Fruit fly (Drosophila melanogaster) whole organism, embryonic: Measurements from ENCODE around the gene Pif1B.
A peak's percentile ranks its signal among the peaks of the same experiment; 100 is the strongest.

Experiments used
- BEAF-32 ChIP-seq: fragments of 200-800 bp; sonication (Bioruptor generic); optimal IDR thresholded peaks from 3 replicates; lab custom pipeline; 2017; ENCODE audit warnings: missing biosample characterization, missing genetic modification characterization, mild to moderate bottlenecking, moderate library complexity, missing genetic modification reagents
- CG1024 ChIP-seq: fragments of 200-800 bp; sonication (Bioruptor generic); IDR thresholded peaks from 2 replicates; pipeline ENCODE4 v1.3.6; 2022; ENCODE audit warnings: missing biosample characterization, missing genetic modification characterization
- CG10979 ChIP-seq: fragments of 200-800 bp; sonication (Bioruptor generic); optimal IDR thresholded peaks from 2 replicates; lab custom pipeline; 2018; ENCODE audit warnings: missing biosample characterization, mild to moderate bottlenecking, missing genetic modification characterization, moderate library complexity
- CG11696 ChIP-seq: fragments of 200-800 bp; sonication (Bioruptor generic); IDR thresholded peaks from 2 replicates; pipeline ENCODE4 v1.3.6; 2022; ENCODE audit warnings: missing biosample characterization, missing genetic modification characterization
- CG1233 ChIP-seq: fragments of 200-800 bp; sonication (Bioruptor generic); optimal IDR thresholded peaks from 4 replicates; lab custom pipeline; 2018; ENCODE audit warnings: missing biosample characterization, mild to moderate bottlenecking, missing genetic modification characterization
- CG13287 ChIP-seq: fragments of 200-800 bp; sonication (Bioruptor generic); IDR thresholded peaks from 2 replicates; pipeline ENCODE4 v1.3.6; 2022; ENCODE audit warnings: missing biosample characterization, missing genetic modification characterization; ENCODE audit not compliant: partially characterized antibody
- CG14860 ChIP-seq: fragments of 200-800 bp; sonication (Bioruptor generic); IDR thresholded peaks from 3 replicates; pipeline ENCODE4 v1.3.6; 2022; ENCODE audit warnings: missing biosample characterization, missing genetic modification characterization; ENCODE audit not compliant: partially characterized antibody
- CG15269 ChIP-seq: fragments of 200-800 bp; sonication (Bioruptor generic); optimal IDR thresholded peaks from 2 replicates; lab custom pipeline; 2018; ENCODE audit warnings: missing biosample characterization, mild to moderate bottlenecking, missing genetic modification characterization, moderate library complexity
- CG16779 ChIP-seq: fragments of 200-800 bp; sonication (Bioruptor generic); IDR thresholded peaks from 2 replicates; pipeline ENCODE4 v1.3.6; 2022; ENCODE audit warnings: missing biosample characterization, missing genetic modification characterization
- CG1792 ChIP-seq: fragments of 200-800 bp; sonication (Bioruptor generic); optimal IDR thresholded peaks from 2 replicates; lab custom pipeline; 2016; ENCODE audit warnings: missing biosample characterization, missing genetic modification characterization
- CG2129 ChIP-seq: fragments of 200-800 bp; sonication (Bioruptor generic); IDR thresholded peaks from 2 replicates; pipeline ENCODE4 v1.3.6; 2022; ENCODE audit warnings: missing biosample characterization, missing genetic modification characterization; ENCODE audit not compliant: partially characterized antibody
- CG2712 ChIP-seq: fragments of 200-800 bp; optimal IDR thresholded peaks from 3 replicates; lab custom pipeline; 2019; ENCODE audit warnings: missing biosample characterization, mild to moderate bottlenecking, missing genetic modification characterization, moderate library complexity
- CG30403 ChIP-seq: fragments of 200-800 bp; sonication (Bioruptor generic); optimal IDR thresholded peaks from 3 replicates; lab custom pipeline; 2016; ENCODE audit warnings: missing biosample characterization, missing genetic modification characterization
- CG31388 ChIP-seq: fragments of 200-800 bp; sonication (Bioruptor generic); optimal IDR thresholded peaks from 2 replicates; lab custom pipeline; 2016; ENCODE audit warnings: missing biosample characterization, missing genetic modification characterization
- CG3281 ChIP-seq: fragments of 200-800 bp; sonication (Bioruptor generic); optimal IDR thresholded peaks from 3 replicates; lab custom pipeline; 2017; ENCODE audit warnings: missing biosample characterization, mild to moderate bottlenecking, missing genetic modification characterization
- CG4424 ChIP-seq: fragments of 200-800 bp; sonication (Bioruptor generic); optimal IDR thresholded peaks from 3 replicates; lab custom pipeline; 2016; ENCODE audit warnings: missing biosample characterization, missing genetic modification characterization
- CG4854 ChIP-seq: fragments of 200-800 bp; sonication (Bioruptor generic); optimal IDR thresholded peaks from 2 replicates; lab custom pipeline; 2016; ENCODE audit warnings: missing biosample characterization, missing genetic modification characterization, inconsistent platforms
- CG6175 ChIP-seq: fragments of 200-800 bp; sonication (Bioruptor generic); IDR thresholded peaks from 3 replicates; pipeline ENCODE4 v1.3.6; 2022; ENCODE audit warnings: missing biosample characterization, missing genetic modification characterization
- CG8359 ChIP-seq: fragments of 200-800 bp; sonication (Bioruptor generic); optimal IDR thresholded peaks from 2 replicates; lab custom pipeline; 2017; ENCODE audit warnings: missing biosample characterization, mild to moderate bottlenecking, missing genetic modification characterization, borderline replicate concordance
- CG8944 ChIP-seq: fragments of 200-800 bp; sonication (Bioruptor generic); optimal IDR thresholded peaks from 3 replicates; lab custom pipeline; 2016; ENCODE audit warnings: missing biosample characterization, missing genetic modification characterization
- CG9797 ChIP-seq: fragments of 200-800 bp; sonication (Bioruptor generic); optimal IDR thresholded peaks from 3 replicates; lab custom pipeline; 2018; ENCODE audit warnings: missing biosample characterization, mild to moderate bottlenecking, missing genetic modification characterization
- CoRest ChIP-seq: fragments of 200-800 bp; sonication (Bioruptor generic); optimal IDR thresholded peaks from 3 replicates; lab custom pipeline; 2018; ENCODE audit warnings: missing biosample characterization, mild to moderate bottlenecking, missing genetic modification characterization, moderate library complexity
- Dip2 ChIP-seq: fragments of 200-800 bp; sonication (Bioruptor generic); IDR thresholded peaks from 2 replicates; pipeline ENCODE4 v1.3.6; 2022; ENCODE audit warnings: missing biosample characterization, missing genetic modification characterization
- Dp ChIP-seq: fragments of 200-800 bp; sonication (Bioruptor generic); optimal IDR thresholded peaks from 2 replicates; lab custom pipeline; 2018; ENCODE audit warnings: missing biosample characterization, mild to moderate bottlenecking, missing genetic modification characterization, moderate library complexity
- GATAe ChIP-seq: fragments of 200-800 bp; sonication (Bioruptor generic); conservative IDR thresholded peaks from 2 replicates; pipeline ENCODE4 v1.3.6; 2022; ENCODE audit warnings: missing biosample characterization, missing genetic modification characterization
- HmgZ ChIP-seq: fragments of 200-800 bp; sonication (Bioruptor generic); optimal IDR thresholded peaks from 2 replicates; lab custom pipeline; 2018; ENCODE audit warnings: missing biosample characterization, mild to moderate bottlenecking, missing genetic modification characterization
- Meics ChIP-seq: fragments of 200-800 bp; sonication (Bioruptor generic); optimal IDR thresholded peaks from 2 replicates; lab custom pipeline; 2017; ENCODE audit warnings: missing biosample characterization, mild to moderate bottlenecking, missing genetic modification characterization
- Mrtf ChIP-seq: fragments of 200-800 bp; sonication (Bioruptor generic); IDR thresholded peaks from 3 replicates; pipeline ENCODE4 v1.3.6; 2022; ENCODE audit warnings: missing biosample characterization, missing genetic modification characterization
- Sox100B ChIP-seq: fragments of 200-800 bp; sonication (Bioruptor generic); optimal IDR thresholded peaks from 3 replicates; lab custom pipeline; 2018; ENCODE audit warnings: missing biosample characterization, mild to moderate bottlenecking, missing genetic modification characterization
- Trl ChIP-seq, 3 experiments: fragments of >200 bp in 2 of 3; fragments of 200-800 bp in 1 of 3; sonication (Bioruptor generic) in 1 of 3; optimal IDR thresholded peaks; 2 replicates in 1 of 3; 3 replicates in 2 of 3; lab custom pipeline; 2016 to 2017; ENCODE audit warnings: missing biosample characterization in 1 of 3, missing genetic modification characterization in 1 of 3
- Xbp1 ChIP-seq: fragments of 200-800 bp; sonication (Bioruptor generic); optimal IDR thresholded peaks from 3 replicates; lab custom pipeline; 2016; ENCODE audit warnings: missing biosample characterization, mild to moderate bottlenecking, missing genetic modification characterization
- ara ChIP-seq: fragments of 200-800 bp; sonication (Bioruptor generic); IDR thresholded peaks from 2 replicates; pipeline ENCODE4 v1.3.6; 2022; ENCODE audit warnings: missing biosample characterization, missing genetic modification characterization
- ato ChIP-seq: fragments of 200-800 bp; sonication (Bioruptor generic); IDR thresholded peaks from 2 replicates; pipeline ENCODE4 v1.3.6; 2022; ENCODE audit warnings: missing biosample characterization, missing genetic modification characterization; ENCODE audit not compliant: partially characterized antibody
- bbx ChIP-seq: fragments of 200-800 bp; sonication (Bioruptor generic); IDR thresholded peaks from 2 replicates; pipeline ENCODE4 v1.3.6; 2022; ENCODE audit warnings: missing biosample characterization, missing genetic modification characterization; ENCODE audit not compliant: partially characterized antibody
- croc ChIP-seq: fragments of 200-800 bp; sonication (Bioruptor generic); conservative IDR thresholded peaks from 3 replicates; pipeline ENCODE4 v1.3.6; 2022; ENCODE audit warnings: missing biosample characterization, missing genetic modification characterization
- cwo ChIP-seq: fragments of 200-800 bp; sonication (Bioruptor generic); optimal IDR thresholded peaks from 3 replicates; lab custom pipeline; 2017; ENCODE audit warnings: missing biosample characterization, missing genetic modification characterization, mild to moderate bottlenecking, moderate library complexity, missing genetic modification reagents
- da ChIP-seq: fragments of 200-800 bp; sonication (Bioruptor generic); optimal IDR thresholded peaks from 2 replicates; lab custom pipeline; 2016; ENCODE audit warnings: missing biosample characterization, missing genetic modification characterization
- dpn ChIP-seq, 2 experiments: fragments of 200-800 bp; sonication (Bioruptor generic); optimal IDR thresholded peaks; 3 replicates each; lab custom pipeline; 2016; ENCODE audit warnings: missing biosample characterization in 2 of 2, missing genetic modification characterization in 2 of 2
- fru ChIP-seq: fragments of >200 bp; optimal IDR thresholded peaks from 2 replicates; lab custom pipeline; 2017
- ham ChIP-seq: fragments of 200-800 bp; sonication (Bioruptor generic); IDR thresholded peaks from 2 replicates; pipeline ENCODE4 v1.3.6; 2022; ENCODE audit warnings: missing biosample characterization, missing genetic modification characterization
- insv ChIP-seq, 2 experiments: fragments of 200-800 bp; sonication (Bioruptor generic); optimal IDR thresholded peaks; 3 replicates each; lab custom pipeline; 2016 to 2018; ENCODE audit warnings: missing biosample characterization in 2 of 2, missing genetic modification characterization in 2 of 2
- lbe ChIP-seq: fragments of 200-800 bp; sonication (Bioruptor generic); optimal IDR thresholded peaks from 2 replicates; lab custom pipeline; 2016; ENCODE audit warnings: missing biosample characterization, mild to moderate bottlenecking, missing genetic modification characterization
- p53 ChIP-seq: fragments of 200-800 bp; sonication (Bioruptor generic); optimal IDR thresholded peaks from 2 replicates; lab custom pipeline; 2016; ENCODE audit warnings: missing biosample characterization, missing genetic modification characterization
- pb ChIP-seq: fragments of 200-800 bp; sonication (Bioruptor generic); optimal IDR thresholded peaks from 3 replicates; lab custom pipeline; 2016; ENCODE audit warnings: missing biosample characterization, missing genetic modification characterization
- pho ChIP-seq: fragments of 200-800 bp; sonication (Bioruptor generic); optimal IDR thresholded peaks from 2 replicates; lab custom pipeline; 2016; ENCODE audit warnings: missing biosample characterization, missing genetic modification characterization
- repo ChIP-seq: fragments of 200-800 bp; sonication (Bioruptor generic); optimal IDR thresholded peaks from 2 replicates; lab custom pipeline; 2016; ENCODE audit warnings: missing biosample characterization, missing genetic modification characterization
- sens ChIP-seq: fragments of 200-800 bp; sonication (Bioruptor generic); peaks from one replicate; lab custom pipeline; 2016; ENCODE audit warnings: missing biosample characterization, missing genetic modification characterization
- sisA ChIP-seq: fragments of 200-800 bp; sonication (Bioruptor generic); IDR thresholded peaks from 2 replicates; pipeline ENCODE4 v1.3.6; 2022; ENCODE audit warnings: missing biosample characterization, missing genetic modification characterization
- tin ChIP-seq: fragments of 200-800 bp; sonication (Bioruptor generic); optimal IDR thresholded peaks from 3 replicates; lab custom pipeline; 2016; ENCODE audit warnings: missing biosample characterization, missing genetic modification characterization
- wdn ChIP-seq: fragments of 200-800 bp; sonication (Bioruptor generic); IDR thresholded peaks from 2 replicates; pipeline ENCODE4 v1.3.6; 2022; ENCODE audit warnings: missing biosample characterization, missing genetic modification characterization

The Pif1B gene

DNA sequence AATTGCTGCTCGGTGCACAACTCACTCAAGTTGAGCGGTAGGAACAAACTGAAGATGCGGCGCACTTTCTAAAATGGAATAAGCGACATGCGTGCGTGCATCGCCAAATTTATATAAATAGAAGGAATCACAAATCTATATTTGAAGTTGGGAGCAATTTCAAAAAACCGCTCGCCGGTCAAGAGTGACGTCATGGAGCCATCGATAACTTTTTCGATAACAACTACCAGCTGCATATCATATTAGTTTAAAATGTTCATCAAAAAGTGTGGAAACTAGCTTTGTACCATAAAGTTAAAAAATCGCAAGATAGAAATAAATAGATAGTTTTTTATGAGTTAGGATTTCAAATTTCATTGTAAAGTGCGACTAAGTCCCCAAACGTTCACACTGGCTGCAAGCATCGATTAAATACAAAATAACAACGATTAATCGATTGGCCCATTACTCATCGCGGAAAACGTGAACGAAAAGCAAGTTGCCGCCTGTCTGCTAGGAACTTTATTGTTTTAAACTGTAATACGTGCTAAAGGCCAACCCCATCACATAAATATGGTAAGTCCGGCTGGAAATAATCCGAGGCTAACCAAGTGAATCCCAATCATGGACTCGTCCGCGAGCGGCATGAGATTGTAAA, at the start of gene Pif1B, which contains the start of the genes Pif1A and CCT7 (continued):
- TF ChIP-seq Dp (GFP tag; lab: Kevin White, UChicago): peak; percentile 79
- TF ChIP-seq fru (lab: Kevin White, UChicago): no peak
- TF ChIP-seq p53: no peak
- peak; percentile 5 for TF ChIP-seq repo
- peak in 1 of 2 experiments; percentile 4 for TF ChIP-seq insv (GFP tag; optimal IDR thresholded peaks at IDR 0.05; lab: Kevin White, UChicago)
- no peak for TF ChIP-seq CG11696 (GFP tag; lab: Robert Waterston, UW)
- TF ChIP-seq CG30403 (GFP tag; lab: Kevin White, UChicago): peak; percentile 28
- TF ChIP-seq CG9797: peak; percentile 80
- TF ChIP-seq HmgZ (tag; lab: Kevin White, UChicago): peak; percentile 25
- TF ChIP-seq CG10979: peak; percentile 17
- TF ChIP-seq pb (GFP tag; lab: Kevin White, UChicago): no peak
- TF ChIP-seq CG13287 (GFP tag; lab: Robert Waterston, UW): peak; percentile 98
- TF ChIP-seq CG4854 (GFP tag; lab: Kevin White, UChicago): peak; percentile 2
- TF ChIP-seq Sox100B (GFP tag; lab: Kevin White, UChicago): no peak
- TF ChIP-seq sisA (GFP tag; lab: Robert Waterston, UW): no peak
- peak; percentile 25 to 45 for TF ChIP-seq dpn (GFP tag; optimal IDR thresholded peaks at IDR 0.05; lab: Kevin White, UChicago)
- TF ChIP-seq croc: no peak
- TF ChIP-seq CoRest (tag; lab: Kevin White, UChicago): peak; percentile 45
- TF ChIP-seq GATAe (GFP tag; lab: Robert Waterston, UW): no peak
- TF ChIP-seq Meics (GFP tag; lab: Kevin White, UChicago): no peak
- peak; percentile 29 for TF ChIP-seq CG2712
- no peak for TF ChIP-seq CG1792 (GFP tag; lab: Kevin White, UChicago)
- TF ChIP-seq CG1024: no peak
- no peak for TF ChIP-seq CG1233 (GFP tag; lab: Kevin White, UChicago)
- peak; percentile 87 for TF ChIP-seq bbx (GFP tag; lab: Robert Waterston, UW)
- no peak for TF ChIP-seq Mrtf (GFP tag; lab: Robert Waterston, UW)
- no peak for TF ChIP-seq CG31388 (GFP tag; lab: Kevin White, UChicago)
- no peak for TF ChIP-seq CG16779 (GFP tag; lab: Robert Waterston, UW)
- no peak for TF ChIP-seq CG8944 (GFP tag; lab: Kevin White, UChicago)
- TF ChIP-seq CG3281: peak; percentile 15
- TF ChIP-seq da (GFP tag; lab: Kevin White, UChicago): peak; percentile 33
- peak; percentile 4 for TF ChIP-seq tin (GFP tag; lab: Kevin White, UChicago)
- peak; percentile 77 for TF ChIP-seq ato (GFP tag; lab: Robert Waterston, UW)
- TF ChIP-seq pho (GFP tag; lab: Kevin White, UChicago): peak; percentile 4
- TF ChIP-seq Dip2 (GFP tag; lab: Robert Waterston, UW): no peak
- no peak for TF ChIP-seq CG4424 (GFP tag; lab: Kevin White, UChicago)
- peak; percentile 94 for TF ChIP-seq BEAF-32
- peak; percentile 92 for TF ChIP-seq CG14860
- TF ChIP-seq lbe (GFP tag; lab: Kevin White, UChicago): no peak
- peak; percentile 8 for TF ChIP-seq Xbp1 (GFP tag; lab: Kevin White, UChicago)
- TF ChIP-seq wdn (GFP tag; lab: Robert Waterston, UW): no peak
- no peak for TF ChIP-seq ara
- TF ChIP-seq cwo (GFP tag; lab: Kevin White, UChicago): no peak
- TF ChIP-seq Trl (optimal IDR thresholded peaks at IDR 0.05; lab: Kevin White, UChicago): no peak
- TF ChIP-seq Trl (GFP tag; optimal IDR thresholded peaks at IDR 0.05; lab: Kevin White, UChicago): peak; percentile 17
- no peak for TF ChIP-seq CG15269 (tag; lab: Kevin White, UChicago)
- TF ChIP-seq CG8359 (GFP tag; lab: Kevin White, UChicago): no peak
- TF ChIP-seq ham (GFP tag; lab: Robert Waterston, UW): no peak
- TF ChIP-seq CG2129 (GFP tag; lab: Robert Waterston, UW): peak; percentile 90
- TF ChIP-seq CG6175 (GFP tag; lab: Robert Waterston, UW): no peak
- TF ChIP-seq sens (GFP tag; lab: Kevin White, UChicago): peak; percentile 66
